Worm (Caenorhabditis elegans) whole organism, midembryonic: ENCODE data around the gene Y39A1A.20.

Experiments used
- T22C8.4 ChIP-seq: fragments of 200-800 bp; sonication (Bioruptor generic); IDR thresholded peaks from 2 replicates; pipeline ENCODE4 v1.3.6; 2022; ENCODE audit warnings: missing genetic modification characterization, missing compliant biosample characterization
- cog-1 ChIP-seq: sonication (generic microtip); optimal IDR thresholded peaks from 2 replicates; lab custom pipeline; 2016; ENCODE audit warnings: missing genetic modification characterization, missing compliant biosample characterization
- flt-1 ChIP-seq: fragments of 200-800 bp; sonication (Bioruptor generic); IDR thresholded peaks from 2 replicates; pipeline ENCODE4 v1.3.6; 2022; ENCODE audit warnings: missing genetic modification characterization, missing compliant biosample characterization
- klf-2 ChIP-seq: fragments of 200-800 bp; sonication (Bioruptor generic); conservative IDR thresholded peaks from 2 replicates; pipeline ENCODE4 v1.3.6; 2022; ENCODE audit warnings: missing genetic modification reagents, missing genetic modification characterization, missing compliant biosample characterization
- med-1 ChIP-seq: sonication (generic microtip); optimal IDR thresholded peaks from 2 replicates; lab custom pipeline; 2017; ENCODE audit warnings: missing genetic modification characterization, mild to moderate bottlenecking, missing compliant biosample characterization, antibody characterized with exemption, missing genetic modification reagents; ENCODE audit not compliant: insufficient read depth
- ref-1 ChIP-seq: fragments of 200-800 bp; sonication (Bioruptor generic); conservative IDR thresholded peaks from 2 replicates; pipeline ENCODE4 v1.3.6; 2022; ENCODE audit warnings: missing genetic modification reagents, missing genetic modification characterization, missing compliant biosample characterization
- tab-1 ChIP-seq: fragments of 200-800 bp; sonication (Bioruptor generic); IDR thresholded peaks from 2 replicates; pipeline ENCODE4 v1.3.6; 2022; ENCODE audit warnings: missing genetic modification characterization, missing compliant biosample characterization
- ztf-23 ChIP-seq: fragments of 200-800 bp; sonication (Bioruptor generic); IDR thresholded peaks from 2 replicates; pipeline ENCODE4 v1.3.6; 2022; ENCODE audit warnings: missing genetic modification reagents, missing genetic modification characterization, missing compliant biosample characterization
- ztf-29 ChIP-seq: fragments of 200-800 bp; sonication (Bioruptor generic); IDR thresholded peaks from 2 replicates; pipeline ENCODE4 v1.3.6; 2022; ENCODE audit warnings: missing genetic modification reagents, missing genetic modification characterization, missing compliant biosample characterization

The Y39A1A.20 gene

DNA sequence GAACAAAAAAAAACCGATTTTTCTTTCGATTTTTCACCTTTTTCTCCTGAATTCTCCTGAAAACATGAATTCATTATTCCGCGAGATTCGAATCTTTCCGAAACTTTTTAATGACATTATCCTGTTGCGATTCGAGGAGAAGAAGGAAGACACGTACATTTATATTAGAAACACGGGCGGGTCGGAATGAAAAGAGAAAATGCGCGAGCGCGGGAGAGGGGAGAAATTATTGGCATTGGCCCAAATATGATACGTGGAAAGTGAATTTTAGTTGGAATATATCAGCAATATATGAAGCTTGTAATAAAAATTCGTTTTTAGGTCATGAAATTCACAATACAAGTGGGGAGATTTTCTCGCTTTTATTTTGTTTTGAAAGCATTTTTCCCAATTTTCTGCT is 46.9 kb downstream of the Y39A1A.20 start:
- no peak for TF ChIP-seq klf-2 (GFP tag; lab: Robert Waterston, UW)
- no peak for TF ChIP-seq cog-1 (tag; lab: Kevin White, UChicago)
- TF ChIP-seq ref-1 (GFP tag; lab: Robert Waterston, UW), result no peak
- no peak for TF ChIP-seq tab-1 (GFP tag; lab: Robert Waterston, UW)
- no peak for TF ChIP-seq flt-1 (GFP tag; lab: Robert Waterston, UW)
- no peak for TF ChIP-seq ztf-29 (GFP tag; lab: Robert Waterston, UW)
- no peak for TF ChIP-seq med-1
- TF ChIP-seq T22C8.4, result no peak
- no peak for TF ChIP-seq ztf-23

DNA sequence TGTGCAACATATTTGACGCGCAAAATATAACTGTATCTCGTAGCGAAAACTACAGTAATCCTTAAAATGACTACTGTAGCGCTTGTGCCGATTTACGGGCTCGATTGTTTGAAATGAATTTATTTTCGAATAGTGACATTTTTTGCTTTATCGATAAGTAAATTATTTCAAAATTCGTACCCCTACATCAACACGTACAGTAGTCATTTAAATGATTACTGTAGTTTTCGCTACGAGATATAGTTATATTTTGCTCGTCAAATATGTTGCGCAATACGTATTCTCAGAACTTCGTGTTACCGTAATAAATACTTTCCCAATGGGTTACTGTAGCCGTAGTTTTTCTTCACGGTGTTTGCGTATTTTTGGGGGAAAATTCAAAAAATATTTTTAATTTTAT is 47.5 kb downstream of the Y39A1A.20 start:
- TF ChIP-seq med-1, result no peak
- no peak for TF ChIP-seq flt-1 (GFP tag; lab: Robert Waterston, UW)
- TF ChIP-seq ref-1 (GFP tag; lab: Robert Waterston, UW), result no peak
- no peak for TF ChIP-seq klf-2 (GFP tag; lab: Robert Waterston, UW)
- no peak for TF ChIP-seq T22C8.4
- TF ChIP-seq ztf-29 (GFP tag; lab: Robert Waterston, UW), result no peak
- TF ChIP-seq cog-1 (tag; lab: Kevin White, UChicago), result no peak
- no peak for TF ChIP-seq ztf-23
- no peak for TF ChIP-seq tab-1 (GFP tag; lab: Robert Waterston, UW)

DNA sequence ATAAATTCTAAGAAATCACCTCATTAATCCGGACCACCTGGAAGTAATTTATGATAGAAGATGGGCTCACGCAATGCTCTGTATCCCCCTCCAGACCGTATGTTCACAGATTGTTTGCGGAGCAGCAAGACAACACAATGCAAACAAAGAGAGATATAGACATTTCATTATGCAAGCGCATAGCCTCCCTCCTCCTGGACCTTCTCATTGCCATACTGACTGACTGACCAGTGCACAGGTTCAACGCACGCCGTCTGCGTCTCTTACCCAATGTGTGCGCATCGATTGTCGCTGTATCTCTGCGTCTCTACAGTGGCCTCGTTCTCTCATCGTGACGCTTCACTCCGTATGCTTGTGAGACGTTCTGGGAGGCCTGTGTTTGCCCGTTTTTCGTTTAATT is 48.7 kb downstream of the Y39A1A.20 start:
- TF ChIP-seq ztf-29 (GFP tag; lab: Robert Waterston, UW), result no peak
- peak; percentile 69; the same call in 1 of the 2 replicates for TF ChIP-seq T22C8.4
- peak; percentile 57; the same call in 1 of the 2 replicates for TF ChIP-seq flt-1 (GFP tag; lab: Robert Waterston, UW)
- peak; percentile 53 for TF ChIP-seq cog-1 (tag; lab: Kevin White, UChicago)

- TF ChIP-seq klf-2 (GFP tag; lab: Robert Waterston, UW) (no peak), T22C8.4 (no peak), ref-1 (GFP tag; lab: Robert Waterston, UW) (no peak)
Observed at ce11 chrIII:10649219-10649618, 51.1 kb downstream of the Y39A1A.20 start, which contains the start of gene emg-1. Gene emg-1, plus strand, starts transcription at chrIII:10649519.
